Worm (Caenorhabditis elegans): ENCODE results near the gene ops-1.
"Not testable (repeated sequence)": the region's sequence is repeated elsewhere in the genome, so short reads cannot be mapped to it uniquely, and the experiment has no call there.

Gene ops-1

ce11 chrIV:6254635-6255034 lies 29.5 kb downstream of the ops-1 start, which contains the start of gene T13A10.64:
Gene T13A10.64, plus strand, starts transcription at chrIV:6254935.
- TF ChIP-seq mab-5 (tag; optimal IDR thresholded peaks at IDR 0.05) (no peak), nhr-25 (tag; optimal IDR thresholded peaks at IDR 0.05) (no peak), ama-1 (optimal IDR thresholded peaks at IDR 0.05) (no peak), lsy-2 (tag; optimal IDR thresholded peaks at IDR 0.05) (no peak), F13H6.1 (tag; optimal IDR thresholded peaks at IDR 0.05) (no peak), snpc-4 (tag; optimal IDR thresholded peaks at IDR 0.05) (no peak), alr-1 (tag; optimal IDR thresholded peaks at IDR 0.05) (no peak), lin-39 (tag; optimal IDR thresholded peaks at IDR 0.05) (no peak), nhr-23 (tag; optimal IDR thresholded peaks at IDR 0.05) (no peak), ZK546.5 (tag; optimal IDR thresholded peaks at IDR 0.05) (no peak), unc-39 (tag; optimal IDR thresholded peaks at IDR 0.05) (no peak)

DNA sequence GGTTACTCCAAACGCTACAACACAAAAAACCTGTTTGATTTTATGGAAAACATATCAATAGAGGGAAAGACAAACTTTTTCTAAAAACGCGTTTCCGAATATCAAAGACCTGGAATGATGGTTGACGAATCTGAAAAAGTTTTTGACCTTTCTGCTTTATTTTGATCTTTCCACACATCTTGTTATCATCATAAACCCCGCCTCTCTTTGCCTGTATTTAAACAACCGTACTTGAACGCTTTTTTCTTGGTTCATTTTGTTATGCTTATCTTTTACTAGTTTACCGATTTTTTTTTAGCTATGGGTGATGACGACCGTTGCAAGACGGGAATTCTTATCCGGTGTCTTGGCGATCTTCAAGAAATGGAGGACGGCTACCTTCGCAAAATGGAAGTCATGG lies 31.2 kb downstream of the ops-1 start, which contains the start of gene T13A10.2:
Gene T13A10.2 (plus strand): TSS at position 301 of the 400 bp plus-strand sequence.
- not testable (repeated sequence) for TF ChIP-seq gmeb-1, nhr-77, nhr-6 (tag; optimal IDR thresholded peaks at IDR 0.05)

DNA sequence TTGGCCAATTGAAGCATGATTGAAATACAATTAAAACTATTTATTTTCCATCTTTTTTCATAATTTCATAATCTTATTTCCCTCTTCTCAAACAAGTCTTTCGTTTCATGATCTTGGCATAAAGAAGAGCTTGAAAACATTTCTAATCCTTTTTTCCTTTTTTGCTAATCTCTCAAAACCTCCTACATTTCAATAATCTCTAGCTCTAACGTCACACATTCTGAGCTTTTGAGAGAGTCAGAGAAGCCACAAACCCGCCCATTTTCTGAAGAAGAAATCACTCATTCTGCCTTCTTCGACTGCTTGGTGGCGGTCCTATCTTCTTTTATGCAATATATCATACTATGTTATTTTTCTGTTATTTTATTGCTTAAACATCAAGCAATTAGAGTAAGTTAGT lies 34.6 kb downstream of the ops-1 start, which contains the start of gene F58F9.1:
Gene F58F9.1 (plus strand): TSS at position 251 of the 400 bp plus-strand sequence.
- no peak for TF ChIP-seq fos-1 (tag; optimal IDR thresholded peaks at IDR 0.05)
- TF ChIP-seq nhr-129 (tag; optimal IDR thresholded peaks at IDR 0.05), result no peak
- peak in 1 of 2 experiments; percentile 37 for TF ChIP-seq lsy-2 (tag; optimal IDR thresholded peaks at IDR 0.05)
- TF ChIP-seq sem-4 (tag; optimal IDR thresholded peaks at IDR 0.05), result no peak
- TF ChIP-seq sma-3 (GFP tag; optimal IDR thresholded peaks at IDR 0.05), result no peak
- no peak for TF ChIP-seq F13H6.1 (tag; optimal IDR thresholded peaks at IDR 0.05)
- no peak for TF ChIP-seq elt-3 (tag; optimal IDR thresholded peaks at IDR 0.05)
- TF ChIP-seq nhr-25 (tag; optimal IDR thresholded peaks at IDR 0.05), result no peak
- TF ChIP-seq elt-1 (tag; optimal IDR thresholded peaks at IDR 0.05), result no peak
- no peak for TF ChIP-seq snpc-4 (tag; optimal IDR thresholded peaks at IDR 0.05)
- TF ChIP-seq ZK546.5 (tag; optimal IDR thresholded peaks at IDR 0.05), result no peak
- no peak for TF ChIP-seq ama-1 (optimal IDR thresholded peaks at IDR 0.05)
- TF ChIP-seq mbf-1 (tag; optimal IDR thresholded peaks at IDR 0.05), result no peak
- no peak for TF ChIP-seq ceh-16 (tag; optimal IDR thresholded peaks at IDR 0.05)
- TF ChIP-seq zag-1 (tag; optimal IDR thresholded peaks at IDR 0.05), result no peak
- TF ChIP-seq mab-5 (tag; optimal IDR thresholded peaks at IDR 0.05), result peak; percentile 36
- peak; percentile 79 for TF ChIP-seq unc-55 (GFP tag; optimal IDR thresholded peaks at IDR 0.05)
- TF ChIP-seq C34F6.9 (tag; optimal IDR thresholded peaks at IDR 0.05), result peak; percentile 24

- no peak for TF ChIP-seq nhr-23 (tag; optimal IDR thresholded peaks at IDR 0.05)
- peak; percentile 58 for TF ChIP-seq gmeb-1 (tag; optimal IDR thresholded peaks at IDR 0.05)
- peak; percentile 24 for TF ChIP-seq crh-2 (tag; optimal IDR thresholded peaks at IDR 0.05)
- TF ChIP-seq Y55F3AM.14 (GFP tag; optimal IDR thresholded peaks at IDR 0.05), result no peak
- no peak for TF ChIP-seq snpc-4 (tag; optimal IDR thresholded peaks at IDR 0.05)
- peak; percentile 28 for TF ChIP-seq blmp-1 (tag; optimal IDR thresholded peaks at IDR 0.05; ENCODE audit: insufficient read depth)
- no peak for TF ChIP-seq ceh-16 (tag; optimal IDR thresholded peaks at IDR 0.05)
- peak; percentile 56 for TF ChIP-seq fos-1 (tag; optimal IDR thresholded peaks at IDR 0.05)
- no peak for TF ChIP-seq nhr-21 (tag; optimal IDR thresholded peaks at IDR 0.05)
- TF ChIP-seq sma-9 (GFP tag; optimal IDR thresholded peaks at IDR 0.05), result peak; percentile 82
- no peak for TF ChIP-seq sma-9 (tag; optimal IDR thresholded peaks at IDR 0.05)
- TF ChIP-seq zag-1 (tag; optimal IDR thresholded peaks at IDR 0.05), result no peak
- no peak for TF ChIP-seq lsy-2 (tag; optimal IDR thresholded peaks at IDR 0.05)
- TF ChIP-seq nhr-12 (tag; optimal IDR thresholded peaks at IDR 0.05), result no peak
- no peak for TF ChIP-seq nhr-6 (tag; optimal IDR thresholded peaks at IDR 0.05)
- no peak for TF ChIP-seq lin-13 (GFP tag; optimal IDR thresholded peaks at IDR 0.05)
- TF ChIP-seq lin-39 (tag; optimal IDR thresholded peaks at IDR 0.05), result no peak
- no peak for TF ChIP-seq elt-1 (tag; optimal IDR thresholded peaks at IDR 0.05)
- TF ChIP-seq R02D3.7 (tag; optimal IDR thresholded peaks at IDR 0.05), result no peak
- TF ChIP-seq ama-1 (optimal IDR thresholded peaks at IDR 0.05), result no peak
- TF ChIP-seq nhr-77 (tag; optimal IDR thresholded peaks at IDR 0.05), result no peak
These were observed 35.7 kb downstream of the ops-1 start, which contains the start of gene acox-3 for ce11 chrIV:6248486-6248885. Gene acox-3, minus strand, starts transcription at chrIV:6248492.

ce11 chrIV:6239993-6240392 lies 44.2 kb downstream of the ops-1 start, which contains the start of gene F58F9.9:
Gene F58F9.9, plus strand, starts transcription at chrIV:6240293.
- TF ChIP-seq nhr-10 (tag; optimal IDR thresholded peaks at IDR 0.05) (no peak), crh-2 (tag; optimal IDR thresholded peaks at IDR 0.05) (no peak), mab-5 (tag; optimal IDR thresholded peaks at IDR 0.05) (no peak), ama-1 (optimal IDR thresholded peaks at IDR 0.05) (no peak), nhr-23 (tag; optimal IDR thresholded peaks at IDR 0.05) (no peak), ztf-4 (tag; optimal IDR thresholded peaks at IDR 0.05) (no peak), zag-1 (tag; optimal IDR thresholded peaks at IDR 0.05) (no peak), F13H6.1 (tag; optimal IDR thresholded peaks at IDR 0.05) (no peak), sma-9 (GFP tag; optimal IDR thresholded peaks at IDR 0.05) (no peak), sma-9 (tag; optimal IDR thresholded peaks at IDR 0.05) (no peak), elt-3 (tag; optimal IDR thresholded peaks at IDR 0.05) (no peak), nhr-25 (tag; optimal IDR thresholded peaks at IDR 0.05) (no peak), unc-39 (tag; optimal IDR thresholded peaks at IDR 0.05) (no peak), ZK546.5 (tag; optimal IDR thresholded peaks at IDR 0.05) (no peak), elt-1 (tag; optimal IDR thresholded peaks at IDR 0.05) (no peak)

Data from whole organism, L2 larva.